Fruit fly (Drosophila melanogaster): ENCODE data around the gene P5CDh1.

DNA sequence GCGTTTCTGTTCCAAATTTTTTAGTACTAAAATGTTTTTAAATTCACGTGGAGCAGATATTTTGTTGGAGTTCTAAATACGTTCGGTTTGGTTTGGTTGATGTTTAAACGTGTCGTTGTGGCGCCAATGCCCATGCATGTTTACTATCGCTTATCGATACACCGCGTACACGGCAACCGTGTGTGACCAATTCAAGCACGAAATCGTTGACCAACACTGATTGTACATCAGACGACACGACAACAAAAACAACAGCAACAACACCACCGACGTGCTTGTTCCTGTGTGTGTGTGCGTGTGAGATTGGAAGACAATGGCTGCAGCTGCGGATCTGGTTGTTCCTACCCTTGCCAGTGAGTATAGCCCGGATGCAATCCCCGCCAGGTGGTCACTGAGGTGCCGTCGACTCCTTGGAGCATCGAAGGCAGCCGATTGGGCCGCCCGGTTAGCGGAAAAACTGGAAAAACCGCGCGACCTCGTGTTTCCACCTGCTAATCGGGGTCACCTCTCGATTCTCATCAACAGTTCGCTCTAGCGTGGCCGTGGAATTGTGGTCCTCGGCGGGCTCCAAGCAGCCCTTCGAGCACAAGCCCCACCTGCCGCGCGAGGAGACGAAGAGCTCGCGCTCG is 16.3 kb downstream of the P5CDh1 start, which contains the start of gene eIF2A:
- TF ChIP-seq rn (GFP tag; IDR thresholded peaks at IDR 0.05) (no peak), EcR (GFP tag; optimal IDR thresholded peaks at IDR 0.05) (peak; percentile 36), D1 (tag; optimal IDR thresholded peaks at IDR 0.05) (no peak), Snoo (tag; optimal IDR thresholded peaks at IDR 0.05) (peak; percentile 51), CG32121 (GFP tag; IDR thresholded peaks at IDR 0.05) (0 out of 2 replicates have a peak, but pooled peaks have one; percentile 28), CG17806 (tag; optimal IDR thresholded peaks at IDR 0.05) (peak; percentile 17), Ets98B (GFP tag; IDR thresholded peaks at IDR 0.05) (peak; percentile 56), Pif1A (GFP tag; optimal IDR thresholded peaks at IDR 0.05) (no peak), CG34367 (tag; optimal IDR thresholded peaks at IDR 0.05) (no peak), CG10348 (GFP tag; IDR thresholded peaks at IDR 0.05) (no peak), CG8301 (tag; optimal IDR thresholded peaks at IDR 0.05) (no peak), gl (tag; optimal IDR thresholded peaks at IDR 0.05) (peak; percentile 2)

Measured in whole organism, pupa.